Fruit fly (Drosophila melanogaster) whole organism, prepupa: ENCODE results near the gene CG12984.

ENCODE experiments used
- Blimp-1 ChIP-seq: fragments of 200-800 bp; sonication (Bioruptor generic); optimal IDR thresholded peaks from 3 replicates; lab custom pipeline; 2017; ENCODE audit warnings: missing biosample characterization, missing genetic modification characterization, mild to moderate bottlenecking, moderate library complexity, missing genetic modification reagents
- CG10669 ChIP-seq: fragments of 200-800 bp; sonication (Bioruptor generic); optimal IDR thresholded peaks from 3 replicates; lab custom pipeline; 2018; ENCODE audit warnings: missing biosample characterization, mild to moderate bottlenecking, missing genetic modification characterization, moderate library complexity
- CG11294 ChIP-seq: fragments of 200-800 bp; sonication (Bioruptor generic); IDR thresholded peaks from 2 replicates; pipeline ENCODE4 v1.3.6; 2022; ENCODE audit warnings: missing biosample characterization, missing genetic modification characterization
- CG11762 ChIP-seq: fragments of 200-800 bp; sonication (Bioruptor generic); optimal IDR thresholded peaks from 3 replicates; lab custom pipeline; 2016; ENCODE audit warnings: missing biosample characterization, missing genetic modification characterization; ENCODE audit not compliant: insufficient read depth
- CG11902 ChIP-seq: fragments of 200-800 bp; sonication (Bioruptor generic); optimal IDR thresholded peaks from 3 replicates; lab custom pipeline; 2016; ENCODE audit warnings: missing biosample characterization, missing genetic modification characterization
- CG15336 ChIP-seq: fragments of 200-800 bp; sonication (Bioruptor generic); IDR thresholded peaks from 2 replicates; pipeline ENCODE4 v1.3.6; 2022; ENCODE audit warnings: missing biosample characterization, missing genetic modification characterization
- CG1621 ChIP-seq: fragments of 200-800 bp; sonication (Bioruptor generic); optimal IDR thresholded peaks from 3 replicates; lab custom pipeline; 2018; ENCODE audit warnings: missing biosample characterization, mild to moderate bottlenecking, missing genetic modification characterization
- CG16779 ChIP-seq: fragments of 200-800 bp; sonication (Bioruptor generic); optimal IDR thresholded peaks from 3 replicates; lab custom pipeline; 2017; ENCODE audit warnings: missing biosample characterization, mild to moderate bottlenecking, missing genetic modification characterization
- CG31627 ChIP-seq: fragments of 200-800 bp; sonication (Bioruptor generic); optimal IDR thresholded peaks from 3 replicates; lab custom pipeline; 2016; ENCODE audit warnings: missing biosample characterization, missing genetic modification characterization
- CG32006 ChIP-seq: fragments of 200-800 bp; sonication (Bioruptor generic); optimal IDR thresholded peaks from 3 replicates; lab custom pipeline; 2017; ENCODE audit warnings: missing biosample characterization, mild to moderate bottlenecking, missing genetic modification characterization
- CG34406 ChIP-seq: fragments of 200-800 bp; sonication (Bioruptor generic); optimal IDR thresholded peaks from 3 replicates; lab custom pipeline; 2016; ENCODE audit warnings: missing biosample characterization, missing genetic modification characterization
- CG3919 ChIP-seq: fragments of 200-800 bp; sonication (Bioruptor generic); optimal IDR thresholded peaks from 3 replicates; lab custom pipeline; 2016; ENCODE audit warnings: missing biosample characterization, missing genetic modification characterization
- CG6792 ChIP-seq: fragments of 200-800 bp; sonication (Bioruptor generic); optimal IDR thresholded peaks from 3 replicates; lab custom pipeline; 2016; ENCODE audit warnings: missing biosample characterization, missing genetic modification characterization
- CG6808 ChIP-seq: fragments of 200-800 bp; sonication (Bioruptor generic); optimal IDR thresholded peaks from 3 replicates; lab custom pipeline; 2017; ENCODE audit warnings: missing biosample characterization, missing genetic modification characterization, mild to moderate bottlenecking, moderate library complexity, missing genetic modification reagents
- CG6854 ChIP-seq: fragments of 200-800 bp; sonication (Bioruptor generic); optimal IDR thresholded peaks from 2 replicates; lab custom pipeline; 2017; ENCODE audit warnings: missing biosample characterization, mild to moderate bottlenecking, missing genetic modification characterization
- CG7368 ChIP-seq: fragments of 200-800 bp; sonication (Bioruptor generic); optimal IDR thresholded peaks from 3 replicates; lab custom pipeline; 2016; ENCODE audit warnings: missing biosample characterization, missing genetic modification characterization
- CG8119 ChIP-seq: fragments of 200-800 bp; sonication (Bioruptor generic); IDR thresholded peaks from 3 replicates; pipeline ENCODE4 v1.3.6; 2022; ENCODE audit warnings: missing biosample characterization, missing genetic modification characterization
- CG8319 ChIP-seq: fragments of 200-800 bp; sonication (Bioruptor generic); optimal IDR thresholded peaks from 3 replicates; lab custom pipeline; 2016; ENCODE audit warnings: missing biosample characterization, missing genetic modification characterization
- CG8632 ChIP-seq: fragments of 200-800 bp; sonication (Bioruptor generic); optimal IDR thresholded peaks from 3 replicates; lab custom pipeline; 2016; ENCODE audit warnings: missing biosample characterization, missing genetic modification characterization
- CG9139 ChIP-seq: fragments of 200-800 bp; sonication (Bioruptor generic); optimal IDR thresholded peaks from 3 replicates; lab custom pipeline; 2017; ENCODE audit warnings: missing biosample characterization, mild to moderate bottlenecking, missing genetic modification characterization
- Eip78C ChIP-seq: fragments of 200-800 bp; sonication (Bioruptor generic); peaks from one replicate; lab custom pipeline; 2016; ENCODE audit warnings: missing biosample characterization, missing genetic modification characterization
- Eip93F ChIP-seq: fragments of 200-800 bp; sonication (Bioruptor generic); optimal IDR thresholded peaks from 2 replicates; lab custom pipeline; 2016; ENCODE audit warnings: missing biosample characterization, mild to moderate bottlenecking, missing genetic modification characterization
- Ets96B ChIP-seq: fragments of 200-800 bp; optimal IDR thresholded peaks from 2 replicates; lab custom pipeline; 2019; ENCODE audit warnings: missing biosample characterization, mild to moderate bottlenecking, missing genetic modification characterization, moderate library complexity
- Gug ChIP-seq: fragments of 200-800 bp; sonication (Bioruptor generic); IDR thresholded peaks from 2 replicates; pipeline ENCODE4 v1.3.6; 2022; ENCODE audit warnings: missing biosample characterization, missing genetic modification characterization
- Hr39 ChIP-seq: fragments of 200-800 bp; sonication (Bioruptor generic); optimal IDR thresholded peaks from 2 replicates; lab custom pipeline; 2016; ENCODE audit warnings: missing biosample characterization, missing genetic modification characterization
- Hr4 ChIP-seq: fragments of 200-800 bp; sonication (Bioruptor generic); optimal IDR thresholded peaks from 3 replicates; lab custom pipeline; 2016; ENCODE audit warnings: missing biosample characterization, missing genetic modification characterization
- Lpt ChIP-seq: fragments of 200-800 bp; sonication (Bioruptor generic); optimal IDR thresholded peaks from 3 replicates; lab custom pipeline; 2016; ENCODE audit warnings: missing biosample characterization, missing genetic modification characterization
- Met ChIP-seq: fragments of 200-800 bp; sonication (Bioruptor generic); optimal IDR thresholded peaks from 3 replicates; lab custom pipeline; 2016; ENCODE audit warnings: missing biosample characterization, missing genetic modification characterization
- Smox ChIP-seq: fragments of 200-800 bp; sonication (Bioruptor generic); optimal IDR thresholded peaks from 3 replicates; lab custom pipeline; 2016; ENCODE audit warnings: missing biosample characterization, missing genetic modification characterization
- Sox102F ChIP-seq: fragments of 200-800 bp; sonication (Bioruptor generic); optimal IDR thresholded peaks from 2 replicates; lab custom pipeline; 2016; ENCODE audit warnings: missing biosample characterization, mild to moderate bottlenecking, missing genetic modification characterization
- Sox14 ChIP-seq: fragments of 200-800 bp; sonication (Bioruptor generic); optimal IDR thresholded peaks from 3 replicates; lab custom pipeline; 2016; ENCODE audit warnings: missing biosample characterization, missing genetic modification characterization
- Sox15 ChIP-seq: fragments of 200-800 bp; sonication (Bioruptor generic); optimal IDR thresholded peaks from 3 replicates; lab custom pipeline; 2016; ENCODE audit warnings: missing biosample characterization, missing genetic modification characterization
- achi ChIP-seq: fragments of 200-800 bp; sonication (Bioruptor generic); optimal IDR thresholded peaks from 3 replicates; lab custom pipeline; 2016; ENCODE audit warnings: missing biosample characterization, missing genetic modification characterization
- acj6 ChIP-seq: fragments of 200-800 bp; sonication (Bioruptor generic); optimal IDR thresholded peaks from 3 replicates; lab custom pipeline; 2016; ENCODE audit warnings: missing biosample characterization, missing genetic modification characterization
- dac ChIP-seq: fragments of 200-800 bp; sonication (Bioruptor generic); optimal IDR thresholded peaks from 2 replicates; lab custom pipeline; 2017; ENCODE audit warnings: missing biosample characterization, mild to moderate bottlenecking, missing genetic modification characterization
- dsx ChIP-seq: fragments of 200-800 bp; optimal IDR thresholded peaks from 3 replicates; lab custom pipeline; 2019; ENCODE audit warnings: missing biosample characterization, mild to moderate bottlenecking, missing genetic modification characterization, moderate library complexity; ENCODE audit not compliant: poor library complexity, severe bottlenecking
- eg ChIP-seq: fragments of 200-800 bp; sonication (Bioruptor generic); IDR thresholded peaks from 3 replicates; pipeline ENCODE4 v1.3.6; 2022; ENCODE audit warnings: missing biosample characterization, missing genetic modification characterization
- fd59A ChIP-seq: fragments of 200-800 bp; sonication (Bioruptor generic); optimal IDR thresholded peaks from 2 replicates; lab custom pipeline; 2017; ENCODE audit warnings: missing biosample characterization, mild to moderate bottlenecking, missing genetic modification characterization, missing genetic modification reagents
- fd85E ChIP-seq: fragments of 200-800 bp; sonication (Bioruptor generic); optimal IDR thresholded peaks from 3 replicates; lab custom pipeline; 2016; ENCODE audit warnings: missing biosample characterization, missing genetic modification characterization
- fkh ChIP-seq: fragments of 200-800 bp; sonication (Bioruptor generic); optimal IDR thresholded peaks from 3 replicates; lab custom pipeline; 2017; ENCODE audit warnings: missing biosample characterization, mild to moderate bottlenecking, missing genetic modification characterization, moderate library complexity
- lz ChIP-seq: fragments of 200-800 bp; sonication (Bioruptor generic); optimal IDR thresholded peaks from 3 replicates; lab custom pipeline; 2016; ENCODE audit warnings: missing biosample characterization, missing genetic modification characterization
- pdm3 ChIP-seq: fragments of 200-800 bp; sonication (Bioruptor generic); optimal IDR thresholded peaks from 3 replicates; lab custom pipeline; 2016; ENCODE audit warnings: missing biosample characterization, missing genetic modification characterization
- salr ChIP-seq, 2 experiments: fragments of 200-800 bp; sonication (Bioruptor generic); optimal IDR thresholded peaks; 3 replicates each; lab custom pipeline; 2016 to 2018; ENCODE audit warnings: missing biosample characterization in 2 of 2, missing genetic modification characterization in 2 of 2, mild to moderate bottlenecking in 1 of 2
- spab ChIP-seq: fragments of 200-800 bp; sonication (Bioruptor generic); optimal IDR thresholded peaks from 2 replicates; lab custom pipeline; 2017; ENCODE audit warnings: missing biosample characterization, mild to moderate bottlenecking, missing genetic modification characterization, missing genetic modification reagents
- ss ChIP-seq, 2 experiments: fragments of 200-800 bp; sonication (Bioruptor generic); optimal IDR thresholded peaks; 2 replicates in 1 of 2; 3 replicates in 1 of 2; lab custom pipeline; 2017 to 2018; ENCODE audit warnings: mild to moderate bottlenecking in 2 of 2, missing biosample characterization in 2 of 2, missing genetic modification characterization in 2 of 2, moderate library complexity in 1 of 2
- svp ChIP-seq: fragments of 200-800 bp; sonication (Bioruptor generic); peaks from one replicate; lab custom pipeline; 2016; ENCODE audit warnings: missing biosample characterization, missing genetic modification characterization
- vri ChIP-seq: fragments of 200-800 bp; sonication (Bioruptor generic); optimal IDR thresholded peaks from 3 replicates; lab custom pipeline; 2016; ENCODE audit warnings: missing biosample characterization, mild to moderate bottlenecking, missing genetic modification characterization

CG12984 gene

dm6 chr3L:20950136-20950499 lies 41.4 kb upstream of the CG12984 start (continued):
- TF ChIP-seq dac (GFP tag; lab: Kevin White, UChicago) (peak; percentile 57), pdm3 (peak; percentile 97), CG11902 (GFP tag; lab: Kevin White, UChicago) (peak; percentile 91), CG3919 (peak; percentile 97), CG11762 (GFP tag; lab: Kevin White, UChicago) (peak; percentile 93), Blimp-1 (peak; percentile 78), Smox (peak; percentile 95), CG6808 (GFP tag; lab: Kevin White, UChicago) (peak; percentile 95), Lpt (GFP tag; lab: Kevin White, UChicago) (peak; percentile 93), Ets96B (tag; lab: Kevin White, UChicago) (peak; percentile 98), ss (GFP tag; optimal IDR thresholded peaks at IDR 0.05; lab: Kevin White, UChicago) (peak; percentile 93 to 96)
- TF ChIP-seq, all 60 proteins: peak for 58

- TF ChIP-seq Hr4 (GFP tag; lab: Kevin White, UChicago) = peak; percentile 88
- peak; percentile 90 for TF ChIP-seq lz (GFP tag; lab: Kevin White, UChicago)
- TF ChIP-seq Hr39 = peak; percentile 90
- peak; percentile 88 for TF ChIP-seq Smox
- peak; percentile 91 for TF ChIP-seq CG8632 (GFP tag; lab: Kevin White, UChicago)
- TF ChIP-seq svp (GFP tag; lab: Kevin White, UChicago) = peak; percentile 97
- peak; percentile 78 for TF ChIP-seq CG7368 (GFP tag; lab: Kevin White, UChicago)
- peak; percentile 89 for TF ChIP-seq CG11762 (GFP tag; lab: Kevin White, UChicago)
- TF ChIP-seq Eip93F (GFP tag; lab: Kevin White, UChicago) = peak; percentile 63
- TF ChIP-seq vri (GFP tag; lab: Kevin White, UChicago) = peak; percentile 65
- TF ChIP-seq CG6854 = no peak
- TF ChIP-seq CG8319 = peak; percentile 90
- TF ChIP-seq CG6808 (GFP tag; lab: Kevin White, UChicago) = peak; percentile 96
- peak; percentile 95 for TF ChIP-seq CG34406 (GFP tag; lab: Kevin White, UChicago)
- TF ChIP-seq achi (GFP tag; lab: Kevin White, UChicago) = peak; percentile 93
- peak; percentile 87 for TF ChIP-seq CG9139
- TF ChIP-seq Lpt (GFP tag; lab: Kevin White, UChicago) = peak; percentile 71
- peak; percentile 91 to 96 for TF ChIP-seq ss (GFP tag; optimal IDR thresholded peaks at IDR 0.05; lab: Kevin White, UChicago)
- TF ChIP-seq Sox15 (GFP tag; lab: Kevin White, UChicago) = peak; percentile 95
- peak; percentile 99 for TF ChIP-seq Eip78C (GFP tag; lab: Kevin White, UChicago)
- peak; percentile 90 for TF ChIP-seq CG31627
- peak; percentile 96 for TF ChIP-seq CG3919
- peak; percentile 61 for TF ChIP-seq eg (GFP tag; lab: Robert Waterston, UW)
- TF ChIP-seq salr (GFP tag; optimal IDR thresholded peaks at IDR 0.05; lab: Kevin White, UChicago) = peak; percentile 84 to 94
- TF ChIP-seq pdm3 = peak; percentile 94
- TF ChIP-seq Gug = peak; percentile 72
- peak; percentile 88 for TF ChIP-seq CG16779 (tag; lab: Kevin White, UChicago)
- peak; percentile 86 for TF ChIP-seq Sox102F (GFP tag; lab: Kevin White, UChicago)
- TF ChIP-seq spab (GFP tag; lab: Kevin White, UChicago) = peak; percentile 98
- TF ChIP-seq fkh (GFP tag; lab: Kevin White, UChicago) = no peak
- TF ChIP-seq CG8119 = peak; percentile 88
- peak; percentile 94 for TF ChIP-seq CG32006 (GFP tag; lab: Kevin White, UChicago)
- TF ChIP-seq CG11902 (GFP tag; lab: Kevin White, UChicago) = peak; percentile 89
- peak; percentile 6 for TF ChIP-seq fd85E (GFP tag; lab: Kevin White, UChicago)
- peak; percentile 43; the same call in 1 of the 2 replicates for TF ChIP-seq CG11294
- TF ChIP-seq dsx = peak; percentile 93
- TF ChIP-seq fd59A (GFP tag; lab: Kevin White, UChicago) = peak; percentile 98
- TF ChIP-seq Blimp-1 = peak; percentile 74
- peak; percentile 94 for TF ChIP-seq Sox14 (GFP tag; lab: Kevin White, UChicago)
- peak; percentile 96 for TF ChIP-seq CG10669 (GFP tag; lab: Kevin White, UChicago)
- peak; percentile 94 for TF ChIP-seq acj6 (GFP tag; lab: Kevin White, UChicago)
- peak; percentile 83 for TF ChIP-seq CG15336 (GFP tag; lab: Robert Waterston, UW)
- TF ChIP-seq Met (GFP tag; lab: Kevin White, UChicago) = peak; percentile 91
- peak; percentile 84 for TF ChIP-seq CG1621 (tag; lab: Kevin White, UChicago)
- TF ChIP-seq CG6792 (GFP tag; lab: Kevin White, UChicago) = peak; percentile 91
- TF ChIP-seq Ets96B (tag; lab: Kevin White, UChicago) = peak; percentile 96
Observed at dm6 chr3L:20950520-20951135, 40.8 kb upstream of the CG12984 start.
